Fruit fly (Drosophila melanogaster) whole organism, embryonic: ENCODE results near the gene eIF4E5.

Experiments used
- Adf1 ChIP-seq: fragments of 200-800 bp; sonication (Bioruptor generic); IDR thresholded peaks from 2 replicates; pipeline ENCODE4 v1.3.6; 2022; ENCODE audit warnings: missing biosample characterization, missing genetic modification characterization
- Antp ChIP-seq: fragments of 200-800 bp; sonication (Bioruptor generic); optimal IDR thresholded peaks from 3 replicates; lab custom pipeline; 2016; ENCODE audit warnings: missing biosample characterization, missing genetic modification characterization
- Atf3 ChIP-seq: fragments of 200-800 bp; sonication (Bioruptor generic); optimal IDR thresholded peaks from 3 replicates; lab custom pipeline; 2016; ENCODE audit warnings: missing biosample characterization, missing genetic modification characterization
- BEAF-32 ChIP-seq: fragments of 200-800 bp; sonication (Bioruptor generic); optimal IDR thresholded peaks from 3 replicates; lab custom pipeline; 2017; ENCODE audit warnings: missing biosample characterization, missing genetic modification characterization, mild to moderate bottlenecking, moderate library complexity, missing genetic modification reagents
- C15 ChIP-seq: fragments of 200-800 bp; sonication (Bioruptor generic); IDR thresholded peaks from 3 replicates; pipeline ENCODE4 v1.3.6; 2022; ENCODE audit warnings: missing biosample characterization, missing genetic modification characterization
- CG10267 ChIP-seq: fragments of 200-800 bp; sonication (Bioruptor generic); optimal IDR thresholded peaks from 2 replicates; lab custom pipeline; 2018; ENCODE audit warnings: missing biosample characterization, mild to moderate bottlenecking, missing genetic modification characterization, moderate library complexity
- CG10274 ChIP-seq: fragments of 200-800 bp; sonication (Bioruptor generic); optimal IDR thresholded peaks from 3 replicates; lab custom pipeline; 2017; ENCODE audit warnings: missing biosample characterization, mild to moderate bottlenecking, missing genetic modification characterization
- CG1602 ChIP-seq: fragments of 200-800 bp; sonication (Bioruptor generic); optimal IDR thresholded peaks from 3 replicates; lab custom pipeline; 2016; ENCODE audit warnings: missing biosample characterization, missing genetic modification characterization
- CG1647 ChIP-seq: fragments of 200-800 bp; sonication (Bioruptor generic); optimal IDR thresholded peaks from 3 replicates; lab custom pipeline; 2016; ENCODE audit warnings: missing biosample characterization, missing genetic modification characterization
- CG17328 ChIP-seq: fragments of 200-800 bp; sonication (Bioruptor generic); IDR thresholded peaks from 2 replicates; pipeline ENCODE4 v1.3.6; 2022; ENCODE audit warnings: missing biosample characterization, missing genetic modification characterization
- CG17361 ChIP-seq: fragments of 200-800 bp; sonication (Bioruptor generic); IDR thresholded peaks from 3 replicates; pipeline ENCODE4 v1.3.6; 2022; ENCODE audit warnings: missing biosample characterization, missing genetic modification characterization
- CG17912 ChIP-seq: fragments of 200-800 bp; sonication (Bioruptor generic); optimal IDR thresholded peaks from 2 replicates; lab custom pipeline; 2018; ENCODE audit warnings: missing biosample characterization, mild to moderate bottlenecking, missing genetic modification characterization
- CG18599 ChIP-seq: fragments of 200-800 bp; sonication (Bioruptor generic); optimal IDR thresholded peaks from 3 replicates; lab custom pipeline; 2017; ENCODE audit warnings: missing biosample characterization, missing genetic modification characterization, mild to moderate bottlenecking, moderate library complexity, missing genetic modification reagents
- CG3995 ChIP-seq: fragments of 200-800 bp; sonication (Bioruptor generic); optimal IDR thresholded peaks from 3 replicates; lab custom pipeline; 2016; ENCODE audit warnings: missing biosample characterization, missing genetic modification characterization
- CG5180 ChIP-seq: fragments of 200-800 bp; sonication (Bioruptor generic); optimal IDR thresholded peaks from 3 replicates; lab custom pipeline; 2017; ENCODE audit warnings: missing biosample characterization, missing genetic modification characterization, mild to moderate bottlenecking, moderate library complexity, missing genetic modification reagents
- CG8281 ChIP-seq: fragments of 200-800 bp; sonication (Bioruptor generic); optimal IDR thresholded peaks from 2 replicates; lab custom pipeline; 2018; ENCODE audit warnings: missing biosample characterization, mild to moderate bottlenecking, missing genetic modification characterization, moderate library complexity
- CG8359 ChIP-seq: fragments of 200-800 bp; sonication (Bioruptor generic); optimal IDR thresholded peaks from 2 replicates; lab custom pipeline; 2017; ENCODE audit warnings: missing biosample characterization, mild to moderate bottlenecking, missing genetic modification characterization, borderline replicate concordance
- CG8478 ChIP-seq: fragments of >200 bp; optimal IDR thresholded peaks from 2 replicates; lab custom pipeline; 2018
- CG8924 ChIP-seq: fragments of 200-800 bp; optimal IDR thresholded peaks from 3 replicates; lab custom pipeline; 2019; ENCODE audit warnings: missing biosample characterization, mild to moderate bottlenecking, missing genetic modification characterization, moderate library complexity
- Dbx ChIP-seq: fragments of 200-800 bp; sonication (Bioruptor generic); IDR thresholded peaks from 3 replicates; pipeline ENCODE4 v1.3.6; 2022; ENCODE audit warnings: missing biosample characterization, missing genetic modification characterization
- Dref ChIP-seq: fragments of 200-800 bp; sonication (Bioruptor generic); IDR thresholded peaks from 2 replicates; pipeline ENCODE4 v1.3.6; 2022; ENCODE audit warnings: missing biosample characterization, missing genetic modification characterization
- H2.0 ChIP-seq: fragments of 200-800 bp; sonication (Bioruptor generic); IDR thresholded peaks from 2 replicates; pipeline ENCODE4 v1.3.6; 2022; ENCODE audit warnings: missing biosample characterization, missing genetic modification characterization
- HLH4C ChIP-seq: fragments of 200-800 bp; sonication (Bioruptor generic); IDR thresholded peaks from 3 replicates; pipeline ENCODE4 v1.3.6; 2022; ENCODE audit warnings: missing biosample characterization, missing genetic modification characterization; ENCODE audit not compliant: partially characterized antibody
- HLH54F ChIP-seq: fragments of 200-800 bp; sonication (Bioruptor generic); optimal IDR thresholded peaks from 3 replicates; lab custom pipeline; 2016; ENCODE audit warnings: missing biosample characterization, missing genetic modification characterization
- Med ChIP-seq: fragments of 200-800 bp; sonication (Bioruptor generic); peaks from one replicate; lab custom pipeline; 2016; ENCODE audit warnings: missing biosample characterization, missing genetic modification characterization, mild to moderate bottlenecking, inconsistent platforms, moderate library complexity
- Ssrp ChIP-seq: fragments of 200-800 bp; sonication (Bioruptor generic); optimal IDR thresholded peaks from 2 replicates; lab custom pipeline; 2018; ENCODE audit warnings: missing biosample characterization, mild to moderate bottlenecking, missing genetic modification characterization, moderate library complexity
- Xbp1 ChIP-seq: fragments of 200-800 bp; sonication (Bioruptor generic); optimal IDR thresholded peaks from 3 replicates; lab custom pipeline; 2016; ENCODE audit warnings: missing biosample characterization, mild to moderate bottlenecking, missing genetic modification characterization
- YL-1 ChIP-seq: fragments of 200-800 bp; sonication (Bioruptor generic); optimal IDR thresholded peaks from 3 replicates; lab custom pipeline; 2017; ENCODE audit warnings: missing biosample characterization, mild to moderate bottlenecking, missing genetic modification characterization
- ab ChIP-seq: fragments of 200-800 bp; sonication (Bioruptor generic); optimal IDR thresholded peaks from 2 replicates; lab custom pipeline; 2016; ENCODE audit warnings: missing biosample characterization, missing genetic modification characterization
- amos ChIP-seq: fragments of 200-800 bp; sonication (Bioruptor generic); IDR thresholded peaks from 2 replicates; pipeline ENCODE4 v1.3.6; 2022; ENCODE audit warnings: missing biosample characterization, missing genetic modification characterization; ENCODE audit not compliant: partially characterized antibody
- aop ChIP-seq: fragments of 200-800 bp; sonication (Bioruptor generic); IDR thresholded peaks from 2 replicates; pipeline ENCODE4 v1.3.6; 2022; ENCODE audit warnings: missing biosample characterization, missing genetic modification characterization
- chif ChIP-seq, 2 experiments: fragments of 200-800 bp; sonication (Bioruptor generic); optimal IDR thresholded peaks; 3 replicates each; lab custom pipeline; 2016; ENCODE audit warnings: missing biosample characterization in 2 of 2, missing genetic modification characterization in 2 of 2
- croc ChIP-seq: fragments of 200-800 bp; sonication (Bioruptor generic); conservative IDR thresholded peaks from 3 replicates; pipeline ENCODE4 v1.3.6; 2022; ENCODE audit warnings: missing biosample characterization, missing genetic modification characterization
- crol ChIP-seq: fragments of 200-800 bp; sonication (Bioruptor generic); IDR thresholded peaks from 2 replicates; pipeline ENCODE4 v1.3.6; 2022; ENCODE audit warnings: missing biosample characterization, missing genetic modification characterization
- disco-r ChIP-seq: fragments of 200-800 bp; sonication (Bioruptor generic); optimal IDR thresholded peaks from 2 replicates; lab custom pipeline; 2016; ENCODE audit warnings: missing biosample characterization, missing genetic modification characterization
- gfzf ChIP-seq: fragments of 200-800 bp; sonication (Bioruptor generic); optimal IDR thresholded peaks from 2 replicates; lab custom pipeline; 2016; ENCODE audit warnings: missing biosample characterization, mild to moderate bottlenecking, missing genetic modification characterization, moderate library complexity
- gsb-n ChIP-seq: fragments of 200-800 bp; sonication (Bioruptor generic); optimal IDR thresholded peaks from 3 replicates; lab custom pipeline; 2018; ENCODE audit warnings: missing biosample characterization, mild to moderate bottlenecking, missing genetic modification characterization
- hbn ChIP-seq: fragments of 200-800 bp; sonication (Bioruptor generic); IDR thresholded peaks from 2 replicates; pipeline ENCODE4 v1.3.6; 2022; ENCODE audit warnings: missing biosample characterization, missing genetic modification characterization; ENCODE audit not compliant: partially characterized antibody
- hth ChIP-seq: fragments of >200 bp; optimal IDR thresholded peaks from 2 replicates; lab custom pipeline; 2017; ENCODE audit warnings: inconsistent platforms
- ind ChIP-seq: fragments of 200-800 bp; sonication (Bioruptor generic); optimal IDR thresholded peaks from 3 replicates; lab custom pipeline; 2016; ENCODE audit warnings: missing biosample characterization, missing genetic modification characterization
- jing ChIP-seq: fragments of 200-800 bp; sonication (Bioruptor generic); optimal IDR thresholded peaks from 2 replicates; lab custom pipeline; 2018; ENCODE audit warnings: missing biosample characterization, mild to moderate bottlenecking, missing genetic modification characterization
- kay ChIP-seq: fragments of 200-800 bp; sonication (Bioruptor generic); optimal IDR thresholded peaks from 2 replicates; lab custom pipeline; 2016; ENCODE audit warnings: missing biosample characterization, missing genetic modification characterization
- lilli ChIP-seq: fragments of 200-800 bp; sonication (Bioruptor generic); optimal IDR thresholded peaks from 3 replicates; lab custom pipeline; 2016; ENCODE audit warnings: missing biosample characterization, missing genetic modification characterization
- luna ChIP-seq: fragments of 200-800 bp; sonication (Bioruptor generic); optimal IDR thresholded peaks from 2 replicates; lab custom pipeline; 2016; ENCODE audit warnings: missing biosample characterization, missing genetic modification characterization
- pum ChIP-seq: fragments of 200-800 bp; sonication (Bioruptor generic); optimal IDR thresholded peaks from 2 replicates; lab custom pipeline; 2016; ENCODE audit warnings: missing biosample characterization, missing genetic modification characterization
- ro ChIP-seq: fragments of 200-800 bp; sonication (Bioruptor generic); IDR thresholded peaks from 2 replicates; pipeline ENCODE4 v1.3.6; 2022; ENCODE audit warnings: missing biosample characterization, missing genetic modification characterization
- run ChIP-seq: fragments of 200-800 bp; sonication (Bioruptor generic); optimal IDR thresholded peaks from 3 replicates; lab custom pipeline; 2018; ENCODE audit warnings: missing biosample characterization, mild to moderate bottlenecking, missing genetic modification characterization
- sens ChIP-seq: fragments of 200-800 bp; sonication (Bioruptor generic); peaks from one replicate; lab custom pipeline; 2016; ENCODE audit warnings: missing biosample characterization, missing genetic modification characterization
- slp2 ChIP-seq: fragments of 200-800 bp; sonication (Bioruptor generic); optimal IDR thresholded peaks from 2 replicates; lab custom pipeline; 2016; ENCODE audit warnings: missing biosample characterization, missing genetic modification characterization

eIF4E5 gene

DNA sequence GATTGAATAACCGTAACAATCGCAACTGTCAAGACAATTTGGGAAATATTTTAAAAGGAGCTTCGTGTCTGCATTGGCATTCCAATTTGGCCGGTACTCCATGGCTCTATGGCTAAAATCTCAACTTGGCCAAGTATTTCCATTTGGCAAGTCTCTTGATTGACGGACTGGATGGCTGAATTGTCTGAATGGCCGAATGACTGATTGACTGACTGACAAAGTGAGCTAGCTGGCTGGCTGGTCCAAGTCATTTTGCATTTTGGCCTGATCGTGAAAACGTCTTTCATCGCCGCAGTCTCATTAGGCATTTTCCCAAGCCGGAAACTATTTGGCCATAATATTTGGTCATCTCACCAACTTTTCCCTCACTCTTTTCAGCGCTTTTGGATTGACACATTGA is 20.2 kb upstream of the eIF4E5 start:
- TF ChIP-seq BEAF-32 (GFP tag; lab: Kevin White, UChicago) (no peak), sens (GFP tag; lab: Kevin White, UChicago) (peak; percentile 15), CG8281 (tag; lab: Kevin White, UChicago) (peak; percentile 95), Antp (no peak)

DNA sequence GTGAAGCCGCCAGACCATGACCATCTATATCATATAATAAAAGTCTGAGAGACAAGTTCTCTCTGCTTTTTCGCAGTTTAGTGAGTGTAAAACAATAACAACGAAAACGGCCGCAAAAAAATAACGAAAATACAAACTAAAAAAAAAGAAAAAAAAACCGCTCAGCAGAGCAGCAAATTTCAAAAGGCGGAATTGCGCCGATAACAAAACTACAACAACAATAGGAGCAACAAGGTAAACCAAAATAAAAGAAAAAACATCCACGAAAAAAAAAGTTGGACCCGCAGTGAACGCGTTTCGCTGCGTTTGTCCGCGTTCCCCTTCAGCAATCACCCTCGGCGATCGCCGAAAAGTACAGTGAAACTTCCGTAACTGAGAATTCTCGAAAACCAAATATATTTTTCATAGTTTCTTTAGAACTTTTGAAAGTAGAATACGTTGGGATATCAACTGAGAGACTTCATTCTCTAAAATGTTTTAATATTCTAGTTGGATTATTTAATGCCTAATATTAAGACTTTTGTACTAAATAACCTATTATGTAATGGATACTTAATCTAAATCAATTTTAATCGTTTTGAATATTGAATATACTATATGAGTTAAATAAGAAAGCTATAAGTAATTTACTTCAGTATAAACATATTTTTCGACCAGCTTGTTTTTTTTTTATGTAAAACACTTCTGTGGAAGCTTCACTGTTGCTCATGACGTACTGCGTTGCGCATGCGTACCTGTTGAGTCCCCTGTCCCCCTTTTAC is 18.9 kb upstream of the eIF4E5 start:
- peak; percentile 29 for TF ChIP-seq CG8924 (tag; lab: Kevin White, UChicago)
- no peak for TF ChIP-seq jing (GFP tag; lab: Kevin White, UChicago)
- 0 out of 2 replicates have a peak, but pooled peaks have one; percentile 37 for TF ChIP-seq CG17328 (GFP tag; lab: Robert Waterston, UW)
- peak; percentile 11 for TF ChIP-seq CG8359 (GFP tag; lab: Kevin White, UChicago)
- TF ChIP-seq H2.0 (GFP tag; lab: Robert Waterston, UW), result no peak; the same call in 1 of the 2 replicates
- no peak for TF ChIP-seq CG17912 (GFP tag; lab: Kevin White, UChicago)
- no peak for TF ChIP-seq ro
- no peak for TF ChIP-seq ab
- no peak for TF ChIP-seq gfzf (GFP tag; lab: Kevin White, UChicago)
- TF ChIP-seq amos (GFP tag; lab: Robert Waterston, UW), result no peak
- TF ChIP-seq YL-1, result no peak
- TF ChIP-seq CG8478 (lab: Kevin White, UChicago), result no peak
- no peak for TF ChIP-seq disco-r (GFP tag; lab: Kevin White, UChicago)
- TF ChIP-seq CG3995 (GFP tag; lab: Kevin White, UChicago), result no peak
- TF ChIP-seq pum (GFP tag; lab: Kevin White, UChicago), result no peak
- no peak for TF ChIP-seq Dref (GFP tag; lab: Robert Waterston, UW)
- TF ChIP-seq gsb-n (tag; lab: Kevin White, UChicago), result no peak
- peak; percentile 44; the same call in 2 of the 3 replicates for TF ChIP-seq croc (GFP tag; lab: Robert Waterston, UW)
- TF ChIP-seq Dbx (GFP tag; lab: Robert Waterston, UW), result peak; percentile 31; the same call in 1 of the 3 replicates
- no peak for TF ChIP-seq CG1647 (GFP tag; lab: Kevin White, UChicago)
- TF ChIP-seq HLH54F (GFP tag; lab: Kevin White, UChicago), result peak; percentile 9
- TF ChIP-seq CG5180 (GFP tag; lab: Kevin White, UChicago), result peak; percentile 40
- peak; percentile 37 for TF ChIP-seq ind
- TF ChIP-seq CG17361 (GFP tag; lab: Robert Waterston, UW), result peak; percentile 78
- no peak for TF ChIP-seq slp2 (GFP tag; lab: Kevin White, UChicago)
- no peak for TF ChIP-seq aop (GFP tag; lab: Robert Waterston, UW)
- peak; percentile 70; the same call in 1 of the 2 replicates for TF ChIP-seq crol (GFP tag; lab: Robert Waterston, UW)
- peak in 1 of 2 experiments; percentile 23 for TF ChIP-seq chif (GFP tag; optimal IDR thresholded peaks at IDR 0.05; lab: Kevin White, UChicago)
- TF ChIP-seq Ssrp (tag; lab: Kevin White, UChicago), result peak; percentile 61
- TF ChIP-seq CG10267, result peak; percentile 64
- no peak for TF ChIP-seq HLH4C
- no peak for TF ChIP-seq Adf1
- TF ChIP-seq C15 (GFP tag; lab: Robert Waterston, UW), result no peak
- TF ChIP-seq Atf3 (GFP tag; lab: Kevin White, UChicago), result no peak
- TF ChIP-seq CG10274, result no peak
- no peak for TF ChIP-seq kay (GFP tag; lab: Kevin White, UChicago)
- peak; percentile 59 for TF ChIP-seq Med (GFP tag; lab: Kevin White, UChicago)
- TF ChIP-seq Xbp1 (GFP tag; lab: Kevin White, UChicago), result peak; percentile 55
- TF ChIP-seq CG18599 (GFP tag; lab: Kevin White, UChicago), result peak; percentile 49
- peak; percentile 56 for TF ChIP-seq lilli (GFP tag; lab: Kevin White, UChicago)
- TF ChIP-seq CG1602, result peak; percentile 50
- no peak for TF ChIP-seq luna (GFP tag; lab: Kevin White, UChicago)
- no peak for TF ChIP-seq hbn
- no peak for TF ChIP-seq run
- no peak for TF ChIP-seq hth (lab: Kevin White, UChicago)
